Worm (Caenorhabditis elegans) whole organism, L1 larva: ENCODE measurements around the gene Y37E11AL.3.

Experiments used
- C16A3.4 ChIP-seq: fragments of 150-350 bp; optimal IDR thresholded peaks from 2 replicates; lab custom pipeline; 2014; ENCODE audit warnings: missing biosample characterization, missing genetic modification characterization
- Y116A8C.19 ChIP-seq: sonication (generic microtip); optimal IDR thresholded peaks from 2 replicates; lab custom pipeline; 2016; ENCODE audit warnings: missing compliant biosample characterization, missing genetic modification characterization, borderline replicate concordance
- aly-2 ChIP-seq: fragments of 150-350 bp; optimal IDR thresholded peaks from 2 replicates; lab custom pipeline; 2014; ENCODE audit warnings: missing biosample characterization, missing genetic modification characterization
- ceh-63 ChIP-seq: fragments of 200-800 bp; sonication (Bioruptor generic); optimal IDR thresholded peaks from 2 replicates; lab custom pipeline; 2018; ENCODE audit warnings: mild to moderate bottlenecking, missing genetic modification characterization, missing compliant biosample characterization
- ceh-8 ChIP-seq: fragments of 200-800 bp; sonication (Bioruptor generic); optimal IDR thresholded peaks from 2 replicates; lab custom pipeline; 2018; ENCODE audit warnings: mild to moderate bottlenecking, missing genetic modification characterization, moderate library complexity, missing compliant biosample characterization
- ceh-82 ChIP-seq, 3 experiments: fragments of 150-350 bp in 1 of 3; sonication (generic microtip) in 2 of 3; optimal IDR thresholded peaks; 2 replicates each; lab custom pipeline; 2014 to 2017; ENCODE audit warnings: missing biosample characterization in 3 of 3, missing genetic modification characterization in 3 of 3
- ceh-90 ChIP-seq: sonication (generic microtip); optimal IDR thresholded peaks from 2 replicates; lab custom pipeline; 2016; ENCODE audit warnings: missing genetic modification characterization, missing compliant biosample characterization
- dpl-1 ChIP-seq, 3 experiments: fragments of 150-350 bp in 2 of 3; sonication (generic microtip) in 1 of 3; optimal IDR thresholded peaks; 2 replicates each; lab custom pipeline; 2014 to 2017; ENCODE audit warnings: missing biosample characterization in 3 of 3, missing genetic modification characterization in 3 of 3, missing genetic modification reagents in 3 of 3
- dsc-1 ChIP-seq: sonication (generic microtip); optimal IDR thresholded peaks from 2 replicates; lab custom pipeline; 2016; ENCODE audit warnings: mild to moderate bottlenecking, missing genetic modification characterization, missing compliant biosample characterization
- efl-1 ChIP-seq, 4 experiments: fragments of 150-350 bp; optimal IDR thresholded peaks in 3 of 4; peaks in 1 of 4; 1 replicate in 1 of 4; 2 replicates in 3 of 4; lab custom pipeline; 2014; ENCODE audit warnings: missing biosample characterization in 2 of 4, missing genetic modification characterization in 2 of 4, missing genetic modification reagents in 2 of 4
- efl-3 ChIP-seq: fragments of 200-800 bp; sonication (Bioruptor generic); optimal IDR thresholded peaks from 2 replicates; lab custom pipeline; 2018; ENCODE audit warnings: mild to moderate bottlenecking, missing genetic modification characterization, missing compliant biosample characterization
- egl-13 ChIP-seq: sonication (generic microtip); optimal IDR thresholded peaks from 2 replicates; lab custom pipeline; 2016; ENCODE audit warnings: missing genotype, missing genetic modification reagents, missing genetic modification characterization, missing compliant biosample characterization
- elt-2 ChIP-seq: sonication (generic microtip); optimal IDR thresholded peaks from 2 replicates; lab custom pipeline; 2016; ENCODE audit warnings: missing genetic modification characterization, mild to moderate bottlenecking, inconsistent platforms, missing compliant biosample characterization, missing genetic modification reagents
- fkh-4 ChIP-seq: sonication (generic microtip); optimal IDR thresholded peaks from 2 replicates; lab custom pipeline; 2016; ENCODE audit warnings: missing compliant biosample characterization, missing genetic modification characterization, borderline replicate concordance
- fos-1 ChIP-seq: fragments of 150-350 bp; optimal IDR thresholded peaks from 2 replicates; lab custom pipeline; 2014; ENCODE audit warnings: missing biosample characterization, missing genetic modification characterization
- grh-1 ChIP-seq: fragments of 200-800 bp; sonication (Bioruptor generic); IDR thresholded peaks from 2 replicates; pipeline ENCODE4 v1.3.6; 2022; ENCODE audit warnings: missing genetic modification reagents, missing genetic modification characterization, missing compliant biosample characterization
- hlh-17 ChIP-seq: fragments of 200-800 bp; sonication (Bioruptor generic); optimal IDR thresholded peaks from 2 replicates; lab custom pipeline; 2018; ENCODE audit warnings: missing genetic modification characterization, mild to moderate bottlenecking, missing compliant biosample characterization, moderate library complexity, borderline replicate concordance
- irx-1 ChIP-seq: sonication (generic microtip); optimal IDR thresholded peaks from 2 replicates; lab custom pipeline; 2016; ENCODE audit warnings: missing genetic modification characterization, missing compliant biosample characterization
- isw-1 ChIP-seq: fragments of 200-800 bp; sonication (Bioruptor generic); IDR thresholded peaks from 2 replicates; pipeline ENCODE4 v1.3.6; 2022; ENCODE audit warnings: missing genetic modification characterization, missing compliant biosample characterization
- lin-13 ChIP-seq: fragments of 150-350 bp; optimal IDR thresholded peaks from 2 replicates; lab custom pipeline; 2014; ENCODE audit warnings: missing biosample characterization, missing genetic modification reagents, missing genetic modification characterization
- lin-15B ChIP-seq: fragments of 150-350 bp; sonication (generic microtip); optimal IDR thresholded peaks from 3 replicates; lab custom pipeline; 2014; ENCODE audit warnings: missing biosample characterization, missing genetic modification characterization
- lin-35 ChIP-seq, 2 experiments: fragments of 150-350 bp; optimal IDR thresholded peaks; 2 replicates each; lab custom pipeline; 2014; ENCODE audit warnings: missing biosample characterization in 2 of 2, missing genetic modification characterization in 2 of 2, missing genetic modification reagents in 2 of 2
- lin-39 ChIP-seq: fragments of 150-350 bp; optimal IDR thresholded peaks from 2 replicates; lab custom pipeline; 2014; ENCODE audit warnings: missing biosample characterization, missing genetic modification reagents, missing genetic modification characterization
- lir-3 ChIP-seq: sonication (generic microtip); optimal IDR thresholded peaks from 2 replicates; lab custom pipeline; 2016; ENCODE audit warnings: mild to moderate bottlenecking, missing genetic modification characterization, moderate library complexity, missing compliant biosample characterization; ENCODE audit not compliant: poor library complexity
- mab-9 ChIP-seq: fragments of 200-800 bp; sonication (Bioruptor generic); IDR thresholded peaks from 2 replicates; pipeline ENCODE4 v1.3.6; 2022; ENCODE audit warnings: missing genetic modification reagents, missing genetic modification characterization, missing compliant biosample characterization
- mdl-1 ChIP-seq, 2 experiments: fragments of 150-350 bp; optimal IDR thresholded peaks; 2 replicates each; lab custom pipeline; 2014 to 2017; ENCODE audit warnings: missing biosample characterization in 2 of 2, missing genetic modification characterization in 2 of 2, inconsistent platforms in 1 of 2
- mef-2 ChIP-seq: fragments of 150-350 bp; optimal IDR thresholded peaks from 2 replicates; lab custom pipeline; 2014; ENCODE audit warnings: missing biosample characterization, missing genetic modification characterization
- mep-1 ChIP-seq: fragments of 150-350 bp; optimal IDR thresholded peaks from 2 replicates; lab custom pipeline; 2014; ENCODE audit warnings: missing biosample characterization, missing genetic modification characterization
- nhr-12 ChIP-seq: sonication (generic microtip); optimal IDR thresholded peaks from 2 replicates; lab custom pipeline; 2017; ENCODE audit warnings: missing biosample characterization, missing genetic modification characterization
- nhr-237 ChIP-seq: fragments of 150-350 bp; optimal IDR thresholded peaks from 2 replicates; lab custom pipeline; 2014; ENCODE audit warnings: missing biosample characterization, missing genetic modification characterization
- nhr-47 ChIP-seq: sonication (generic microtip); optimal IDR thresholded peaks from 2 replicates; lab custom pipeline; 2016; ENCODE audit warnings: mild to moderate bottlenecking, missing genetic modification characterization, moderate library complexity, missing compliant biosample characterization
- nhr-71 ChIP-seq: sonication (generic microtip); optimal IDR thresholded peaks from 2 replicates; lab custom pipeline; 2016; ENCODE audit warnings: mild to moderate bottlenecking, missing genetic modification characterization, moderate library complexity, missing compliant biosample characterization
- nhr-76 ChIP-seq: sonication (generic microtip); optimal IDR thresholded peaks from 2 replicates; lab custom pipeline; 2017; ENCODE audit warnings: missing biosample characterization, missing genetic modification characterization
- nhr-77 ChIP-seq: fragments of 150-350 bp; optimal IDR thresholded peaks from 2 replicates; lab custom pipeline; 2014; ENCODE audit warnings: missing biosample characterization, missing genetic modification characterization
- nhr-84 ChIP-seq: sonication (generic microtip); optimal IDR thresholded peaks from 2 replicates; lab custom pipeline; 2017; ENCODE audit warnings: missing biosample characterization, missing genetic modification characterization
- nhr-85 ChIP-seq: sonication (generic microtip); peaks from one replicate; lab custom pipeline; 2016; ENCODE audit warnings: missing genetic modification characterization, inconsistent platforms, missing compliant biosample characterization
- pag-3 ChIP-seq: sonication (generic microtip); optimal IDR thresholded peaks from 2 replicates; lab custom pipeline; 2017; ENCODE audit warnings: missing genetic modification characterization, mild to moderate bottlenecking, missing compliant biosample characterization, antibody characterized with exemption, borderline replicate concordance; ENCODE audit not compliant: insufficient read depth
- pax-3 ChIP-seq: fragments of 200-800 bp; sonication (Bioruptor generic); optimal IDR thresholded peaks from 2 replicates; lab custom pipeline; 2018; ENCODE audit warnings: mild to moderate bottlenecking, missing genetic modification characterization, moderate library complexity, missing compliant biosample characterization
- pqm-1 ChIP-seq: sonication (generic microtip); optimal IDR thresholded peaks from 3 replicates; lab custom pipeline; 2017; ENCODE audit warnings: missing biosample characterization, missing genetic modification characterization
- rnt-1 ChIP-seq: sonication (generic microtip); optimal IDR thresholded peaks from 2 replicates; lab custom pipeline; 2016; ENCODE audit warnings: mild to moderate bottlenecking, missing genetic modification characterization, moderate library complexity, missing compliant biosample characterization
- snpc-4 ChIP-seq: fragments of 150-350 bp; optimal IDR thresholded peaks from 2 replicates; lab custom pipeline; 2014; ENCODE audit warnings: missing biosample characterization, missing genetic modification characterization
- snu-23 ChIP-seq: sonication (generic microtip); optimal IDR thresholded peaks from 2 replicates; lab custom pipeline; 2016; ENCODE audit warnings: missing genetic modification characterization, missing compliant biosample characterization
- sptf-1 ChIP-seq: fragments of 150-350 bp; optimal IDR thresholded peaks from 2 replicates; lab custom pipeline; 2014; ENCODE audit warnings: missing biosample characterization, missing genetic modification characterization
- sup-37 ChIP-seq: fragments of 200-800 bp; sonication (Bioruptor generic); optimal IDR thresholded peaks from 2 replicates; lab custom pipeline; 2018; ENCODE audit warnings: mild to moderate bottlenecking, missing genetic modification characterization, missing compliant biosample characterization
- tbx-2 ChIP-seq: sonication (generic microtip); optimal IDR thresholded peaks from 2 replicates; lab custom pipeline; 2016; ENCODE audit warnings: missing genetic modification characterization, missing compliant biosample characterization
- tlp-1 ChIP-seq: fragments of 150-350 bp; optimal IDR thresholded peaks from 2 replicates; lab custom pipeline; 2014; ENCODE audit warnings: missing biosample characterization, missing genetic modification characterization
- unc-62 ChIP-seq: fragments of 150-350 bp; optimal IDR thresholded peaks from 2 replicates; lab custom pipeline; 2014; ENCODE audit warnings: missing biosample characterization, missing genetic modification reagents, missing genetic modification characterization
- xbp-1 ChIP-seq: sonication (generic microtip); optimal IDR thresholded peaks from 2 replicates; lab custom pipeline; 2016; ENCODE audit warnings: missing genetic modification characterization, missing compliant biosample characterization
- zag-1 ChIP-seq: fragments of 150-350 bp; optimal IDR thresholded peaks from 2 replicates; lab custom pipeline; 2014; ENCODE audit warnings: missing biosample characterization, missing genetic modification characterization
- zip-4 ChIP-seq: fragments of 200-800 bp; sonication (Bioruptor generic); optimal IDR thresholded peaks from 2 replicates; lab custom pipeline; 2018; ENCODE audit warnings: mild to moderate bottlenecking, missing genetic modification characterization, moderate library complexity, missing compliant biosample characterization
- ztf-11 ChIP-seq, 2 experiments: sonication (generic microtip); optimal IDR thresholded peaks; 2 replicates each; lab custom pipeline; 2016 to 2017; ENCODE audit warnings: missing genetic modification characterization in 2 of 2, missing biosample characterization in 1 of 2, missing compliant biosample characterization in 1 of 2

Y37E11AL.3 gene

ce11 chrIV:3653420-3653823, 41.3 kb upstream of the Y37E11AL.3 start (continued):
- TF ChIP-seq zip-4 (GFP tag; lab: Kevin White, UChicago) (no peak), nhr-85 (tag; lab: Kevin White, UChicago) (peak; percentile 99), lin-13 (GFP tag; lab: Kevin White, UChicago) (peak; percentile 7), zag-1 (tag; lab: Kevin White, UChicago) (no peak), nhr-71 (peak; percentile 91), mep-1 (tag; lab: Kevin White, UChicago) (peak; percentile 33), tbx-2 (tag; lab: Kevin White, UChicago) (peak; percentile 81), ceh-90 (tag; lab: Kevin White, UChicago) (no peak), nhr-47 (tag; lab: Kevin White, UChicago) (peak; percentile 68), tlp-1 (no peak), sptf-1 (tag; lab: Kevin White, UChicago) (no peak), Y116A8C.19 (tag; lab: Kevin White, UChicago) (no peak), nhr-77 (no peak), xbp-1 (peak; percentile 14), fkh-4 (tag; lab: Kevin White, UChicago) (no peak), lir-3 (tag; lab: Kevin White, UChicago) (no peak), fos-1 (tag; lab: Kevin White, UChicago) (no peak), efl-3 (GFP tag; lab: Kevin White, UChicago) (no peak), C16A3.4 (tag; lab: Kevin White, UChicago) (peak; percentile 52), ceh-8 (GFP tag; lab: Kevin White, UChicago) (no peak), hlh-17 (no peak), ztf-11 (tag; optimal IDR thresholded peaks at IDR 0.05; lab: Kevin White, UChicago) (no peak), nhr-84 (tag; lab: Kevin White, UChicago) (no peak), dsc-1 (tag; lab: Kevin White, UChicago) (no peak), pqm-1 (tag; lab: Kevin White, UChicago) (no peak), egl-13 (tag; lab: Kevin White, UChicago) (no peak), nhr-12 (tag; lab: Kevin White, UChicago) (no peak), efl-1 (optimal IDR thresholded peaks at IDR 0.05; lab: Kevin White, UChicago) (peak; percentile 67 to 79), efl-1 (GFP tag; optimal IDR thresholded peaks at IDR 0.05 in 1 of 2; lab: Kevin White, UChicago) (peak in 1 of 2 experiments; percentile 84), mef-2 (tag; lab: Kevin White, UChicago) (no peak), snpc-4 (tag; lab: Kevin White, UChicago) (no peak), ceh-82 (tag; optimal IDR thresholded peaks at IDR 0.05; lab: Kevin White, UChicago) (no peak), lin-39 (tag; lab: Kevin White, UChicago) (peak; percentile 49), pag-3 (no peak), irx-1 (peak; percentile 50), sup-37 (no peak), mdl-1 (tag; optimal IDR thresholded peaks at IDR 0.05; lab: Kevin White, UChicago) (peak in 1 of 2 experiments; percentile 91), isw-1 (no peak), mab-9 (GFP tag; lab: Robert Waterston, UW) (no peak), aly-2 (tag; lab: Kevin White, UChicago) (no peak), unc-62 (GFP tag; lab: Kevin White, UChicago) (no peak), nhr-237 (no peak)

- TF ChIP-seq lin-35 (GFP tag; optimal IDR thresholded peaks at IDR 0.05; lab: Kevin White, UChicago) (peak in 1 of 2 experiments; percentile 45), rnt-1 (tag; lab: Kevin White, UChicago) (peak; percentile 94), dpl-1 (GFP tag; optimal IDR thresholded peaks at IDR 0.05; lab: Kevin White, UChicago) (peak in 2 of 3 experiments; percentile 15), efl-1 (optimal IDR thresholded peaks at IDR 0.05; lab: Kevin White, UChicago) (peak; percentile 11 to 39), efl-1 (GFP tag; optimal IDR thresholded peaks at IDR 0.05 in 1 of 2; lab: Kevin White, UChicago) (peak; percentile 2 to 86), nhr-47 (tag; lab: Kevin White, UChicago) (peak; percentile 70), pax-3 (tag; lab: Kevin White, UChicago) (peak; percentile 15), nhr-77 (peak; percentile 27), grh-1 (GFP tag; lab: Robert Waterston, UW) (peak; percentile 60), nhr-76 (tag; lab: Kevin White, UChicago) (no peak), sup-37 (peak; percentile 64), lin-15B (tag; lab: Kevin White, UChicago) (no peak), lir-3 (tag; lab: Kevin White, UChicago) (peak; percentile 28), elt-2 (tag; lab: Kevin White, UChicago) (no peak), mep-1 (tag; lab: Kevin White, UChicago) (no peak), snu-23 (GFP tag; lab: Kevin White, UChicago) (peak; percentile 87), ceh-63 (GFP tag; lab: Kevin White, UChicago) (no peak), irx-1 (peak; percentile 29)
Measured at ce11 chrIV:3654214-3654613, 40.5 kb upstream of the Y37E11AL.3 start.
